Worm (Caenorhabditis elegans) whole organism, young adult: ENCODE results near the gene mut-14.

ENCODE experiments used
- F22D6.2 ChIP-seq: sonication (generic microtip); optimal IDR thresholded peaks from 2 replicates; lab custom pipeline; 2016; ENCODE audit warnings: mild to moderate bottlenecking, missing genetic modification characterization, missing compliant biosample characterization
- ceh-100 ChIP-seq: fragments of 200-800 bp; sonication (Bioruptor generic); IDR thresholded peaks from 2 replicates; pipeline ENCODE4 v1.3.6; 2022; ENCODE audit warnings: missing genetic modification reagents, missing genetic modification characterization, missing compliant biosample characterization
- somi-1 ChIP-seq: fragments of 200-800 bp; sonication (Bioruptor generic); optimal IDR thresholded peaks from 2 replicates; lab custom pipeline; 2018; ENCODE audit warnings: mild to moderate bottlenecking, missing genetic modification characterization, missing compliant biosample characterization
- ztf-25 ChIP-seq: fragments of 200-800 bp; sonication (Bioruptor generic); IDR thresholded peaks from 2 replicates; pipeline ENCODE4 v1.3.6; 2022; ENCODE audit warnings: missing genetic modification reagents, missing genetic modification characterization, missing compliant biosample characterization

- TF ChIP-seq ztf-25 (GFP tag; lab: Robert Waterston, UW) (no peak), ceh-100 (GFP tag; lab: Robert Waterston, UW) (no peak), F22D6.2 (tag; lab: Kevin White, UChicago) (no peak), somi-1 (GFP tag; lab: Kevin White, UChicago) (no peak)
Measured at ce11 chrV:5647359-5647758, 13.1 kb downstream of the mut-14 start, which contains the start of gene C14C11.4.
